Worm (Caenorhabditis elegans): ENCODE results near the gene mlh-1.
A peak's percentile ranks its signal among the peaks of the same experiment; 100 is the strongest.

DNA sequence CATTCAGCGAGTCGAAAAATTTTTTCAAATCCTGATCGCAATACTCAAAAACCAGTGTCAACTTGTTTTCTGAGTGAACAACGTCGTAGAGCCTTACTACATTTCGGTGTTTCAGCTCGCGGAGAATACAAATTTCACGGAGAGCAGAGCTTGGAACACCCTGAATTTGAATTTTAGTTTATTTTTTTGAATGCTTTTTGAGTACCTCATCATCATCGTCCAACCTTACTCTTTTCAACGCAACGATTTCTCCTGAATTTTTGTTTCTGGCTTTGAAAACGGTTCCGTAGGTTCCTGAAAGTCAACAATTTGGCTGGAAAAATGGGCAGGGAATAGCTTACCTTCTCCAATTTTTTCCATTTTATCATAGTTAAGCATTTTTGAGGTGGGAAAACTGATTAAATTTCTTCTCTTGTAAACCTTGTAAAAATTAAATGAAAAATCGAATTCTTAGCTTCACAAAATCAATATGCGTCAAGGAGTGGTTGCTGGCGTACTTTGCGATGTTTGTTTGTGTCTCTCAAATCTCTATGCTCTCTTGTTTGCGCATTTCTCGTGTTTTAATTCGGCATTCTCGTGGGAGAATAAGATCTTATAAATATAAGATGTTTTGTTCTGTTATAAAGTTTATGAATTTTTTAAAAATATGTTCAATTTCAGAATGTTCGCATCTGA is 48.3 kb downstream of the mlh-1 start, which contains the start of gene cdk-5:
- TF ChIP-seq nfya-1 (tag; optimal IDR thresholded peaks at IDR 0.05) (peak; percentile 88), ama-1 (optimal IDR thresholded peaks at IDR 0.05) (no peak), nhr-11 (tag; optimal IDR thresholded peaks at IDR 0.05) (no peak), elt-2 (tag; optimal IDR thresholded peaks at IDR 0.05) (no peak), K02D7.2 (tag; optimal IDR thresholded peaks at IDR 0.05) (no peak), tbx-2 (tag; optimal IDR thresholded peaks at IDR 0.05) (no peak), dmd-4 (tag; optimal IDR thresholded peaks at IDR 0.05; ENCODE audit: borderline replicate concordance) (no peak), pag-3 (tag; optimal IDR thresholded peaks at IDR 0.05; ENCODE audit: borderline replicate concordance) (no peak), che-1 (tag; optimal IDR thresholded peaks at IDR 0.05) (no peak), ets-4 (tag; optimal IDR thresholded peaks at IDR 0.05) (no peak), hlh-8 (tag; optimal IDR thresholded peaks at IDR 0.05) (no peak), lin-11 (tag; optimal IDR thresholded peaks at IDR 0.05) (no peak)

Data from whole organism, late embryonic.